Fruit fly (Drosophila melanogaster) whole organism, embryonic: ENCODE results near the gene Pebp1.

ENCODE experiments used
- Awh ChIP-seq: fragments of 200-800 bp; sonication (Bioruptor generic); IDR thresholded peaks from 2 replicates; pipeline ENCODE4, ENCODE4 v1.3.6; 2022; ENCODE audit warnings: missing biosample characterization, missing genetic modification characterization
- B-H2 ChIP-seq: fragments of 200-800 bp; sonication (Bioruptor generic); optimal IDR thresholded peaks from 2 replicates; lab custom pipeline; 2018; ENCODE audit warnings: missing biosample characterization, mild to moderate bottlenecking, missing genetic modification characterization
- CG1024 ChIP-seq: fragments of 200-800 bp; sonication (Bioruptor generic); IDR thresholded peaks from 2 replicates; pipeline ENCODE4 v1.3.6; 2022; ENCODE audit warnings: missing biosample characterization, missing genetic modification characterization
- CG10543 ChIP-seq: fragments of 200-800 bp; sonication (Bioruptor generic); optimal IDR thresholded peaks from 3 replicates; lab custom pipeline; 2017; ENCODE audit warnings: missing biosample characterization, mild to moderate bottlenecking, missing genetic modification characterization, moderate library complexity
- CG11695 ChIP-seq: fragments of 200-800 bp; sonication (Bioruptor generic); IDR thresholded peaks from 3 replicates; pipeline ENCODE4 v1.3.6; 2022; ENCODE audit warnings: missing biosample characterization, missing genetic modification characterization
- CG13296 ChIP-seq: fragments of 200-800 bp; sonication (Bioruptor generic); optimal IDR thresholded peaks from 3 replicates; lab custom pipeline; 2018; ENCODE audit warnings: missing biosample characterization, mild to moderate bottlenecking, missing genetic modification characterization
- CG15514 ChIP-seq: fragments of 200-800 bp; sonication (Bioruptor generic); optimal IDR thresholded peaks from 3 replicates; lab custom pipeline; 2017; ENCODE audit warnings: missing biosample characterization, missing genetic modification characterization, mild to moderate bottlenecking, moderate library complexity, missing genetic modification reagents
- CG18262 ChIP-seq: fragments of 200-800 bp; optimal IDR thresholded peaks from 3 replicates; lab custom pipeline; 2019; ENCODE audit warnings: missing biosample characterization, mild to moderate bottlenecking, missing genetic modification characterization, moderate library complexity
- CG18599 ChIP-seq: fragments of 200-800 bp; sonication (Bioruptor generic); optimal IDR thresholded peaks from 3 replicates; lab custom pipeline; 2017; ENCODE audit warnings: missing biosample characterization, missing genetic modification characterization, mild to moderate bottlenecking, moderate library complexity, missing genetic modification reagents
- CG30403 ChIP-seq: fragments of 200-800 bp; sonication (Bioruptor generic); optimal IDR thresholded peaks from 3 replicates; lab custom pipeline; 2016; ENCODE audit warnings: missing biosample characterization, missing genetic modification characterization
- CG31365 ChIP-seq: fragments of 200-800 bp; sonication (Bioruptor generic); optimal IDR thresholded peaks from 2 replicates; lab custom pipeline; 2018; ENCODE audit warnings: missing biosample characterization, mild to moderate bottlenecking, missing genetic modification characterization
- CG3995 ChIP-seq: fragments of 200-800 bp; sonication (Bioruptor generic); optimal IDR thresholded peaks from 3 replicates; lab custom pipeline; 2016; ENCODE audit warnings: missing biosample characterization, missing genetic modification characterization
- CG5245 ChIP-seq: fragments of 200-800 bp; sonication (Bioruptor generic); optimal IDR thresholded peaks from 3 replicates; lab custom pipeline; 2016; ENCODE audit warnings: missing biosample characterization, missing genetic modification characterization
- CG6175 ChIP-seq: fragments of 200-800 bp; sonication (Bioruptor generic); IDR thresholded peaks from 3 replicates; pipeline ENCODE4 v1.3.6; 2022; ENCODE audit warnings: missing biosample characterization, missing genetic modification characterization
- CG6689 ChIP-seq: fragments of 200-800 bp; sonication (Bioruptor generic); IDR thresholded peaks from 2 replicates; pipeline ENCODE4 v1.3.6; 2022; ENCODE audit warnings: missing biosample characterization, missing genetic modification characterization
- CG7556 ChIP-seq: fragments of 200-800 bp; sonication (Bioruptor generic); optimal IDR thresholded peaks from 2 replicates; lab custom pipeline; 2017; ENCODE audit warnings: missing biosample characterization, mild to moderate bottlenecking, missing genetic modification characterization
- CG7928 ChIP-seq: fragments of 200-800 bp; sonication (Bioruptor generic); optimal IDR thresholded peaks from 2 replicates; lab custom pipeline; 2017; ENCODE audit warnings: missing biosample characterization, mild to moderate bottlenecking, missing genetic modification characterization
- CG9727 ChIP-seq: fragments of 200-800 bp; sonication (Bioruptor generic); optimal IDR thresholded peaks from 3 replicates; lab custom pipeline; 2017; ENCODE audit warnings: missing biosample characterization, mild to moderate bottlenecking, missing genetic modification characterization
- Doc2 ChIP-seq: fragments of 200-800 bp; sonication (Bioruptor generic); IDR thresholded peaks from 2 replicates; pipeline ENCODE4 v1.3.6; 2022; ENCODE audit warnings: missing biosample characterization, missing genetic modification characterization
- Ets65A ChIP-seq: fragments of 200-800 bp; sonication (Bioruptor generic); peaks from one replicate; lab custom pipeline; 2016; ENCODE audit warnings: missing biosample characterization, missing genetic modification characterization
- Gsc ChIP-seq: fragments of 200-800 bp; sonication (Bioruptor generic); IDR thresholded peaks from 2 replicates; pipeline ENCODE4 v1.3.6; 2022; ENCODE audit warnings: missing biosample characterization, missing genetic modification characterization
- Gug ChIP-seq: fragments of 200-800 bp; sonication (Bioruptor generic); IDR thresholded peaks from 4 replicates; pipeline ENCODE4 v1.3.6; 2022; ENCODE audit warnings: missing biosample characterization, missing genetic modification characterization
- HmgD ChIP-seq: fragments of 200-800 bp; sonication (Bioruptor generic); optimal IDR thresholded peaks from 3 replicates; lab custom pipeline; 2016; ENCODE audit warnings: missing biosample characterization, missing genetic modification characterization
- MESR4 ChIP-seq: fragments of 200-800 bp; sonication (Bioruptor generic); optimal IDR thresholded peaks from 2 replicates; lab custom pipeline; 2018; ENCODE audit warnings: missing biosample characterization, mild to moderate bottlenecking, missing genetic modification characterization, moderate library complexity
- MTF-1 ChIP-seq: fragments of 200-800 bp; sonication (Bioruptor generic); optimal IDR thresholded peaks from 2 replicates; lab custom pipeline; 2018; ENCODE audit warnings: missing biosample characterization, mild to moderate bottlenecking, missing genetic modification characterization, borderline replicate concordance
- Med ChIP-seq: fragments of 200-800 bp; sonication (Bioruptor generic); peaks from one replicate; lab custom pipeline; 2016; ENCODE audit warnings: missing biosample characterization, missing genetic modification characterization, mild to moderate bottlenecking, inconsistent platforms, moderate library complexity
- Oli ChIP-seq: fragments of 200-800 bp; sonication (Bioruptor generic); optimal IDR thresholded peaks from 2 replicates; lab custom pipeline; 2018; ENCODE audit warnings: missing biosample characterization, mild to moderate bottlenecking, missing genetic modification characterization, moderate library complexity
- Six4 ChIP-seq: fragments of 200-800 bp; sonication (Bioruptor generic); optimal IDR thresholded peaks from 2 replicates; lab custom pipeline; 2016; ENCODE audit warnings: missing biosample characterization, missing genetic modification characterization
- Sox102F ChIP-seq: fragments of 200-800 bp; sonication (Bioruptor generic); optimal IDR thresholded peaks from 2 replicates; lab custom pipeline; 2018; ENCODE audit warnings: missing biosample characterization, mild to moderate bottlenecking, missing genetic modification characterization, moderate library complexity
- Ssrp ChIP-seq: fragments of 200-800 bp; sonication (Bioruptor generic); optimal IDR thresholded peaks from 2 replicates; lab custom pipeline; 2018; ENCODE audit warnings: missing biosample characterization, mild to moderate bottlenecking, missing genetic modification characterization, moderate library complexity
- Tbp ChIP-seq: fragments of >200 bp; optimal IDR thresholded peaks from 2 replicates; lab custom pipeline; 2018; ENCODE audit warnings: missing biosample characterization, missing genetic modification characterization
- az2 ChIP-seq: fragments of 200-800 bp; sonication (Bioruptor generic); optimal IDR thresholded peaks from 3 replicates; lab custom pipeline; 2016; ENCODE audit warnings: missing biosample characterization, missing genetic modification characterization
- bbx ChIP-seq: fragments of 200-800 bp; sonication (Bioruptor generic); IDR thresholded peaks from 2 replicates; pipeline ENCODE4 v1.3.6; 2022; ENCODE audit warnings: missing biosample characterization, missing genetic modification characterization; ENCODE audit not compliant: partially characterized antibody
- bcd ChIP-seq: fragments of 200-800 bp; sonication (Bioruptor generic); optimal IDR thresholded peaks from 2 replicates; lab custom pipeline; 2017; ENCODE audit warnings: missing biosample characterization, mild to moderate bottlenecking, missing genetic modification characterization
- danr ChIP-seq: fragments of 200-800 bp; sonication (Bioruptor generic); IDR thresholded peaks from 2 replicates; pipeline ENCODE4 v1.3.6; 2022; ENCODE audit warnings: missing biosample characterization, missing genetic modification characterization
- dm ChIP-seq: fragments of 200-800 bp; sonication (Bioruptor generic); optimal IDR thresholded peaks from 3 replicates; lab custom pipeline; 2016; ENCODE audit warnings: missing biosample characterization, missing genetic modification characterization
- fu2 ChIP-seq: fragments of 200-800 bp; sonication (Bioruptor generic); optimal IDR thresholded peaks from 2 replicates; lab custom pipeline; 2016; ENCODE audit warnings: missing biosample characterization, missing genetic modification characterization
- gce ChIP-seq: fragments of 200-800 bp; sonication (Bioruptor generic); IDR thresholded peaks from 3 replicates; pipeline ENCODE4 v1.3.6; 2022; ENCODE audit warnings: missing biosample characterization, missing genetic modification characterization
- gem ChIP-seq: fragments of 200-800 bp; sonication (Bioruptor generic); optimal IDR thresholded peaks from 2 replicates; lab custom pipeline; 2019; ENCODE audit warnings: missing biosample characterization, mild to moderate bottlenecking, missing genetic modification characterization, moderate library complexity
- grn ChIP-seq: fragments of 200-800 bp; sonication (Bioruptor generic); optimal IDR thresholded peaks from 3 replicates; lab custom pipeline; 2017; ENCODE audit warnings: missing biosample characterization, missing genetic modification characterization
- lola ChIP-seq, 3 experiments: fragments of >200 bp in 2 of 3; fragments of 200-800 bp in 1 of 3; sonication (Bioruptor generic) in 1 of 3; optimal IDR thresholded peaks; 2 replicates each; lab custom pipeline; 2017 to 2019; ENCODE audit warnings: missing biosample characterization in 3 of 3, missing genetic modification characterization in 3 of 3, mild to moderate bottlenecking in 1 of 3, moderate library complexity in 1 of 3
- luna ChIP-seq: fragments of 200-800 bp; sonication (Bioruptor generic); optimal IDR thresholded peaks from 2 replicates; lab custom pipeline; 2016; ENCODE audit warnings: missing biosample characterization, missing genetic modification characterization
- maf-S ChIP-seq: fragments of 200-800 bp; sonication (Bioruptor generic); optimal IDR thresholded peaks from 2 replicates; lab custom pipeline; 2016; ENCODE audit warnings: missing biosample characterization, missing genetic modification characterization
- nmo ChIP-seq: fragments of 200-800 bp; sonication (Bioruptor generic); optimal IDR thresholded peaks from 2 replicates; lab custom pipeline; 2018; ENCODE audit warnings: missing biosample characterization, mild to moderate bottlenecking, missing genetic modification characterization, moderate library complexity
- pan ChIP-seq, 4 experiments: fragments of >200 bp in 3 of 4; fragments of 200-800 bp in 1 of 4; sonication (Bioruptor generic) in 1 of 4; optimal IDR thresholded peaks in 3 of 4; IDR thresholded peaks in 1 of 4; 2 replicates each; pipeline versions ENCODE4 v1.3.6 to Lab custom; 2017 to 2022; ENCODE audit warnings: missing biosample characterization in 2 of 4, missing genetic modification characterization in 2 of 4, mixed read lengths in 1 of 4
- pnt ChIP-seq: fragments of 200-800 bp; sonication (Bioruptor generic); optimal IDR thresholded peaks from 3 replicates; lab custom pipeline; 2016; ENCODE audit warnings: missing biosample characterization, missing genetic modification characterization
- sens ChIP-seq: fragments of 200-800 bp; sonication (Bioruptor generic); peaks from one replicate; lab custom pipeline; 2016; ENCODE audit warnings: missing biosample characterization, missing genetic modification characterization
- seq ChIP-seq: fragments of 200-800 bp; sonication (Bioruptor generic); IDR thresholded peaks from 2 replicates; pipeline ENCODE4 v1.3.6; 2022; ENCODE audit warnings: missing biosample characterization, missing genetic modification characterization
- tio ChIP-seq: fragments of 200-800 bp; sonication (Bioruptor generic); optimal IDR thresholded peaks from 2 replicates; lab custom pipeline; 2017; ENCODE audit warnings: missing biosample characterization, missing genetic modification characterization, inconsistent platforms
- zf30C ChIP-seq: fragments of 200-800 bp; sonication (Bioruptor generic); optimal IDR thresholded peaks from 3 replicates; lab custom pipeline; 2018; ENCODE audit warnings: missing biosample characterization, mild to moderate bottlenecking, missing genetic modification characterization

Pebp1 gene

DNA sequence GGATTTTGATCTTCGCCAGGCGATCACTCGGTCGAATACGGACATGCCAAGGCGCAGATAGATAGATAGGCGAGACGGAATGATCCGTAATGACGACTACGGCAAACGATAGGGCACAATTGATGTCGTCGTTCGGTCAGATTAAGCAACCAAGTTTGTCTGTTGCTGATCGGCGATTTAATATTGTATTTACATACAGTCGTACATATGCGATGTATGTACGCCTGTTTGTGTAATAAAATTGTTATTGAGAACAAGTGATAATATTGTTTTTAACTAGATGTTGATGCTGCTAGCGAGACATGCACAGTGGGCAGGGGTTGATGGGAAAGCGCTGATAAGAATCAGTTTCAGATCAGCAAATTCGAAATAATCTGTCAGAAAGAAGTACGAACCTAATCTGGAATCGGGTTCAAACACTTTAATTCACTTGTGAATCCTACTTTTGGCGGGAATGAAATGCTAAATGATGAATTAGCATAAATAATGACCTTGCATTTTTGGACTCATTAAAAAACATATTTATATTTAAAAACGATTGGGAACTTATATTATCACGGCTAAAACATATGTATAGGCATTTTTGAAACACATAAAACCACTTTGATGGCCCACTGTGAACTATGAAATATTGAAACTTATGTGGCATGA, 10.4 kb upstream of the Pebp1 start:
- TF ChIP-seq danr (no peak), Awh (no peak), lola (GFP tag; optimal IDR thresholded peaks at IDR 0.05; lab: Kevin White, UChicago) (peak in 1 of 3 experiments; percentile 5), CG7556 (GFP tag; lab: Kevin White, UChicago) (peak; percentile 25), CG13296 (GFP tag; lab: Kevin White, UChicago) (peak; percentile 1), CG9727 (GFP tag; lab: Kevin White, UChicago) (peak; percentile 15), Med (GFP tag; lab: Kevin White, UChicago) (peak; percentile 36), Sox102F (GFP tag; lab: Kevin White, UChicago) (peak; percentile 7), Gsc (GFP tag; lab: Robert Waterston, UW) (no peak), HmgD (GFP tag; lab: Kevin White, UChicago) (no peak), CG7928 (GFP tag; lab: Kevin White, UChicago) (no peak), luna (GFP tag; lab: Kevin White, UChicago) (no peak), Ssrp (tag; lab: Kevin White, UChicago) (peak; percentile 20), MESR4 (GFP tag; lab: Kevin White, UChicago) (no peak), CG15514 (GFP tag; lab: Kevin White, UChicago) (peak; percentile 24), seq (no peak), bbx (GFP tag; lab: Robert Waterston, UW) (no peak), CG6175 (GFP tag; lab: Robert Waterston, UW) (no peak), Doc2 (no peak), maf-S (GFP tag; lab: Kevin White, UChicago) (no peak), sens (GFP tag; lab: Kevin White, UChicago) (peak; percentile 66), Oli (tag; lab: Kevin White, UChicago) (peak; percentile 34), Six4 (GFP tag; lab: Kevin White, UChicago) (no peak), gce (GFP tag; lab: Robert Waterston, UW) (no peak), Ets65A (peak; percentile 90), nmo (GFP tag; lab: Kevin White, UChicago) (peak; percentile 20), B-H2 (GFP tag; lab: Kevin White, UChicago) (no peak), CG18599 (GFP tag; lab: Kevin White, UChicago) (peak; percentile 9), tio (GFP tag; lab: Kevin White, UChicago) (no peak), Gug (GFP tag; lab: Robert Waterston, UW) (no peak), CG18262 (tag; lab: Kevin White, UChicago) (peak; percentile 31), MTF-1 (no peak), CG1024 (GFP tag; lab: Robert Waterston, UW) (no peak), pnt (GFP tag; lab: Kevin White, UChicago) (no peak), CG11695 (GFP tag; lab: Robert Waterston, UW) (0 out of 3 replicates have a peak, but pooled peaks have one; percentile 40), CG31365 (no peak), zf30C (GFP tag; lab: Kevin White, UChicago) (no peak), grn (GFP tag; lab: Kevin White, UChicago) (no peak), pan (optimal IDR thresholded peaks at IDR 0.05; lab: Kevin White, UChicago) (no peak), pan (GFP tag; optimal IDR thresholded peaks at IDR 0.05 in 1 of 2, IDR thresholded peaks at IDR 0.05 in 1 of 2) (no peak), Tbp (no peak), dm (GFP tag; lab: Kevin White, UChicago) (no peak), fu2 (GFP tag; lab: Kevin White, UChicago) (no peak), CG30403 (GFP tag; lab: Kevin White, UChicago) (peak; percentile 32), az2 (GFP tag; lab: Kevin White, UChicago) (no peak), gem (tag; lab: Kevin White, UChicago) (peak; percentile 46), CG3995 (no peak), CG6689 (GFP tag; lab: Robert Waterston, UW) (no peak), CG5245 (GFP tag; lab: Kevin White, UChicago) (no peak), CG10543 (GFP tag; lab: Kevin White, UChicago) (no peak), bcd (GFP tag; lab: Kevin White, UChicago) (peak; percentile 12)
